Fruit fly (Drosophila melanogaster): ENCODE data around the gene CG42587.
"Not testable (repeated sequence)": the region's sequence is repeated elsewhere in the genome, so short reads cannot be mapped to it uniquely, and the experiment has no call there.

DNA sequence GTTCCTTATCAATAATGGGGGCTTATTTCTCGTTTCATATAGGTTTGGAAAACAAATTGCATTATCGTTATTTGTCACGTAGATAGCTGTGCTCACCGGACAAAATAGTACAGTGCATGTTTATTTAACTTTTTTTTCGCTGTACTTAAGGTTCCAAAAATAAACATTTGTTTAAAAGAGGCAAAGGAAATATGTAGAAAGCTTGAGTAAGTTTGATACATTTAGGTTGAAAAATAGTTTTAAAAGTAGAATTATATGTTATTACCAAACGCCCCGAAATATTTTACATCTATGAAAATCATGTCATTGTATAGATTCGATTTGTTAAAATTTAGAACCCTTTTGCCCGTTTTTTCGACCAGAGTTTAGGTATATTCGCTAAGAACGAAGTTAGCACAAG is 5.4 kb downstream of the CG42587 start, which contains the start of gene CG42585:
- not testable (repeated sequence) for TF ChIP-seq cic, Crg-1 (GFP tag; optimal IDR thresholded peaks at IDR 0.05)

Data from whole organism, adult.